Worm (Caenorhabditis elegans) whole organism, L1 larva: ENCODE data around the gene acl-5.

ENCODE experiments used
- Y116A8C.19 ChIP-seq: sonication (generic microtip); optimal IDR thresholded peaks from 2 replicates; lab custom pipeline; 2016; ENCODE audit warnings: missing compliant biosample characterization, missing genetic modification characterization, borderline replicate concordance
- elt-2 ChIP-seq: sonication (generic microtip); optimal IDR thresholded peaks from 2 replicates; lab custom pipeline; 2016; ENCODE audit warnings: missing genetic modification characterization, mild to moderate bottlenecking, inconsistent platforms, missing compliant biosample characterization, missing genetic modification reagents
- elt-3 ChIP-seq, 6 experiments: fragments of 150-350 bp in 1 of 6; sonication (generic microtip); optimal IDR thresholded peaks; 2 replicates each; lab custom pipeline; 2017 to 2018; ENCODE audit warnings: missing biosample characterization in 6 of 6, missing genetic modification characterization in 6 of 6, inconsistent platforms in 1 of 6
- fos-1 ChIP-seq: fragments of 150-350 bp; optimal IDR thresholded peaks from 2 replicates; lab custom pipeline; 2014; ENCODE audit warnings: missing biosample characterization, missing genetic modification characterization
- lin-13 ChIP-seq: fragments of 150-350 bp; optimal IDR thresholded peaks from 2 replicates; lab custom pipeline; 2014; ENCODE audit warnings: missing biosample characterization, missing genetic modification reagents, missing genetic modification characterization
- lin-15B ChIP-seq: fragments of 150-350 bp; sonication (generic microtip); optimal IDR thresholded peaks from 3 replicates; lab custom pipeline; 2014; ENCODE audit warnings: missing biosample characterization, missing genetic modification characterization
- nhr-237 ChIP-seq: fragments of 150-350 bp; optimal IDR thresholded peaks from 2 replicates; lab custom pipeline; 2014; ENCODE audit warnings: missing biosample characterization, missing genetic modification characterization
- nhr-28 ChIP-seq: fragments of 150-350 bp; optimal IDR thresholded peaks from 2 replicates; lab custom pipeline; 2014; ENCODE audit warnings: missing biosample characterization, missing genetic modification characterization
- nhr-77 ChIP-seq: fragments of 150-350 bp; optimal IDR thresholded peaks from 2 replicates; lab custom pipeline; 2014; ENCODE audit warnings: missing biosample characterization, missing genetic modification characterization
- pqm-1 ChIP-seq: sonication (generic microtip); optimal IDR thresholded peaks from 3 replicates; lab custom pipeline; 2017; ENCODE audit warnings: missing biosample characterization, missing genetic modification characterization
- snpc-4 ChIP-seq: fragments of 150-350 bp; optimal IDR thresholded peaks from 2 replicates; lab custom pipeline; 2014; ENCODE audit warnings: missing biosample characterization, missing genetic modification characterization
- unc-98 ChIP-seq: fragments of 200-800 bp; sonication (Bioruptor generic); IDR thresholded peaks from 2 replicates; pipeline ENCODE4 v1.3.6; 2022; ENCODE audit warnings: missing genetic modification characterization, missing compliant biosample characterization

- TF ChIP-seq pqm-1 (tag; lab: Kevin White, UChicago) = no peak
- no peak for TF ChIP-seq lin-15B (tag; lab: Kevin White, UChicago)
- no peak for TF ChIP-seq fos-1 (tag; lab: Kevin White, UChicago)
- TF ChIP-seq unc-98 (GFP tag; lab: Robert Waterston, UW) = no peak
- TF ChIP-seq snpc-4 (tag; lab: Kevin White, UChicago) = no peak
- no peak for TF ChIP-seq nhr-237
- no peak for TF ChIP-seq elt-2 (tag; lab: Kevin White, UChicago)
- no peak for TF ChIP-seq Y116A8C.19
- no peak for TF ChIP-seq nhr-28 (tag; lab: Kevin White, UChicago)
- TF ChIP-seq nhr-77 (tag; lab: Kevin White, UChicago) = no peak
- no peak for TF ChIP-seq elt-3 (tag; optimal IDR thresholded peaks at IDR 0.05; lab: Kevin White, UChicago)
- TF ChIP-seq lin-13 (GFP tag; lab: Kevin White, UChicago) = no peak
Observed at ce11 chrX:10338761-10339160, 11.5 kb upstream of the acl-5 start.
